Worm (Caenorhabditis elegans): ENCODE results near the gene sri-74.

- TF ChIP-seq ZK546.5 (tag; optimal IDR thresholded peaks at IDR 0.05) (no peak), zag-1 (tag; optimal IDR thresholded peaks at IDR 0.05) (no peak), nhr-11 (tag; optimal IDR thresholded peaks at IDR 0.05) (no peak), mdl-1 (tag; optimal IDR thresholded peaks at IDR 0.05) (no peak), sea-2 (GFP tag; optimal IDR thresholded peaks at IDR 0.05) (no peak), nfya-1 (tag; optimal IDR thresholded peaks at IDR 0.05; ENCODE audit: insufficient read depth) (no peak), pha-4 (tag; optimal IDR thresholded peaks at IDR 0.05) (no peak), unc-62 (GFP tag; optimal IDR thresholded peaks at IDR 0.05) (no peak), R02D3.7 (tag; optimal IDR thresholded peaks at IDR 0.05) (no peak), fkh-2 (tag; optimal IDR thresholded peaks at IDR 0.05) (no peak), tbx-2 (tag; optimal IDR thresholded peaks at IDR 0.05) (no peak), nhr-28 (tag; optimal IDR thresholded peaks at IDR 0.05) (no peak), lin-39 (tag; optimal IDR thresholded peaks at IDR 0.05) (no peak)
Observed at ce11 chrII:2585493-2585892, 2.5 kb upstream of the sri-74 start, which contains the start of gene sri-36.

Measured in whole organism, L3 larva.